Fruit fly (Drosophila melanogaster): ENCODE data around the gene RpS6.

- TF ChIP-seq OdsH (GFP tag; optimal IDR thresholded peaks at IDR 0.05) (no peak), br (GFP tag; optimal IDR thresholded peaks at IDR 0.05) (no peak), dsf (GFP tag; optimal IDR thresholded peaks at IDR 0.05; ENCODE audit: borderline replicate concordance) (no peak), sv (GFP tag; optimal IDR thresholded peaks at IDR 0.05) (no peak), tai (GFP tag; optimal IDR thresholded peaks at IDR 0.05) (no peak), Myc (optimal IDR thresholded peaks at IDR 0.05) (no peak), Dfd (GFP tag; optimal IDR thresholded peaks at IDR 0.05) (no peak), h (GFP tag; optimal IDR thresholded peaks at IDR 0.05) (no peak), jim (GFP tag; optimal IDR thresholded peaks at IDR 0.05) (no peak), Hnf4 (GFP tag; optimal IDR thresholded peaks at IDR 0.05) (no peak)
Measured at dm6 chrX:7923063-7923462, 21.9 kb upstream of the RpS6 start.
